Fruit fly (Drosophila melanogaster): ENCODE data around the gene Rala.

Rala gene

DNA sequence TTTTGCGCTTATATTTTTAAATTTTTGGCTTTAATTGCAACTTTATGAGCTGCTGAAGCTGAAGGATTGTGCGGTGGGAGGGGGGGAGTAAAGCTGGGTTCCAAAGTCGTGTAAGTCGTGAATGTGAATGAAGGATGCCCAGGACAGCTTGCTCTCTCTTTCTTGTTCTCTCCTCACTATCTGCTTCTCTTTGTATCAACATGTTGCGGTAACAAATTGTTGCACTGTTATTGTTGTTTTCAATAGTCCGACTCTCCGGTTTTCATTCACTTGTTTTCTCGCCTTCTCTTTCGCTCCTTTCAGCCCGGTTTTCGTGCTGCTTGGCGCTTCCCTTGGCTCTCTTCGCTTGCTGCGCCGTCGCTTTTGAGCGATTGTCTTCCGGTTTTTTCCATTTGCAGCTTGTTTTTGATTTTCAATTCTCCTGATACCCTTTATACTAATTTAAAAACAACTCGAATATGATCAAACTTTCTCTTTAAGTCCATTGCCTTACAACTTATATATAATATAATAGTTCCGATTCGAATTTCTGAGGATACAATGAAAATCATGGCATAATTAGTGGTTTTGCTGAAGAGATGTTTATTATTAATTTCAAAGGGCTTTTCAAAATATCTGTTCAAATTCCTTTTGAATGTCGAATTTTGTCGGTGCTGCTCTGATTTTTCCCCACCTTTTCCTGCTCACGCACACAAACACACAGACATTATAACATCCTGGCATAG is 34.5 kb downstream of the Rala start (continued):
- TF ChIP-seq ci (GFP tag; IDR thresholded peaks at IDR 0.05) = no peak
- TF ChIP-seq fru (optimal IDR thresholded peaks at IDR 0.05) = no peak
- TF ChIP-seq CG13424 (tag; optimal IDR thresholded peaks at IDR 0.05) = no peak
- TF ChIP-seq CG15011 (GFP tag; optimal IDR thresholded peaks at IDR 0.05) = no peak
- no peak for TF ChIP-seq pnt (GFP tag; optimal IDR thresholded peaks at IDR 0.05)
- no peak for TF ChIP-seq gsb (GFP tag; IDR thresholded peaks at IDR 0.05)

DNA sequence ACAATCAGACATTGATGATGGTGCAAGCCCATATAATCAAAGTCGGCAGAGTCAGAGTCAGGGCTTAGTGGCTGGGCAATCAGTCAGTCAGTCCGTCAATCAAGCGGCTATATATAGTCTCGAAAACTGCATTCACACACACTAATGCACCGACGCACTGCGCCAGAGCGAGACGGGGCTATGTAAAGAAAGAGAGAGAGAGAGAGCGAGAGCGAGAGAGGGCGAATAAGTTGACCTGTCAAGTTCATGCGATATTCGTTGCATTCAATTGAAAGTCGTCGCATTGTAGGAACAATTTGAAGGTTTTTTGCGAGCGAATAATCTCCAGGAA is 37.0 kb downstream of the Rala start:
- TF ChIP-seq Hr78 (GFP tag; optimal IDR thresholded peaks at IDR 0.05) = peak in 1 of 2 experiments; percentile 96
- no peak for TF ChIP-seq chinmo (GFP tag; IDR thresholded peaks at IDR 0.05; ENCODE audit: partially characterized antibody)
- TF ChIP-seq cg (GFP tag; optimal IDR thresholded peaks at IDR 0.05) = peak; percentile 64
- no peak for TF ChIP-seq CG34376 (GFP tag; optimal IDR thresholded peaks at IDR 0.05)
- no peak for TF ChIP-seq CG6765 (GFP tag; optimal IDR thresholded peaks at IDR 0.05)
- no peak for TF ChIP-seq fd64A (GFP tag; optimal IDR thresholded peaks at IDR 0.05)
- no peak for TF ChIP-seq sc (optimal IDR thresholded peaks at IDR 0.05)
- TF ChIP-seq sc (GFP tag; optimal IDR thresholded peaks at IDR 0.05) = no peak
- TF ChIP-seq psq (GFP tag; optimal IDR thresholded peaks at IDR 0.05) = no peak
- TF ChIP-seq sisA (GFP tag; IDR thresholded peaks at IDR 0.05) = no peak
- TF ChIP-seq CG1832 (GFP tag; optimal IDR thresholded peaks at IDR 0.05) = peak; percentile 56
- no peak for TF ChIP-seq Six4 (GFP tag; optimal IDR thresholded peaks at IDR 0.05)
- TF ChIP-seq ems (GFP tag; optimal IDR thresholded peaks at IDR 0.05) = no peak
- TF ChIP-seq Trl (optimal IDR thresholded peaks at IDR 0.05) = peak; percentile 17 to 26
- no peak for TF ChIP-seq Trl (GFP tag; optimal IDR thresholded peaks at IDR 0.05)
- no peak for TF ChIP-seq CG7987 (GFP tag; optimal IDR thresholded peaks at IDR 0.05)
- no peak for TF ChIP-seq lbe (GFP tag; optimal IDR thresholded peaks at IDR 0.05)
- peak; percentile 94 for TF ChIP-seq CG8281 (tag; optimal IDR thresholded peaks at IDR 0.05)

DNA sequence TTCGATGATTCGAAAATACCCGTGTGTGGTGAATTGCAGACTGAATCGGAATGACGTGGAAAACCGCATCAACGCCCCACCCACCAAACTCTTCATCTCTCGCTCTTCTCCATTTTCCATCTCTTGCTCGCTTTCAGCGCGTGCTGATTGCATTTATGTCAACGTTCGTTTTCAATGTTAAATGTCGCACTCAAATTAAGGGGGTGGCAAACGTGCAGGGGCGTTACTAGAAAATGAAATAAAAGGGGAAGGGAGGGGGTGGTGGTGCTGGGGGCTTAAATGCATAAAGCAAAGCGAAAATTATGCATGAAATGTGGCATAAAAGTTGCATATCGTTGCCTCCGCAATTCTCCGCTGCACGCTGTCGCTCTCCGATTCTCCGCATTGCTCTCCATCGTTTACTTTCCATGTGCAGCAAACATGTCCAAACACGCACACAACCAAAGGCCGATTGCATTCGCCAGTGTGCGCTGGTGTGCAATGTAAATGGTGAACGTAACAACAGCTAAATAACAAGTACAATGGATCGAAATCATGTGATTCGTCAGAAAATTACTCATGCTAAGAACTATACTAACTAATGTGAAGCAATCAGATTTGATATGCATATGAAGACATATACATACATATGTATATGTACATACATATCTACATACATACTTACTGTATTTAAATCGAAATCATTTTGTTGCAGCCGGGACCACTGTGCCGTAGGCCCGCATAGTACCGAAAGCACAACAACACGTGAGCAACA is 37.5 kb downstream of the Rala start:
- TF ChIP-seq CG11085 (GFP tag; IDR thresholded peaks at IDR 0.05) (no peak), CG10959 (GFP tag; IDR thresholded peaks at IDR 0.05) (no peak), pita (GFP tag; optimal IDR thresholded peaks at IDR 0.05) (no peak), gsb-n (tag; optimal IDR thresholded peaks at IDR 0.05) (peak; percentile 7), grau (tag; optimal IDR thresholded peaks at IDR 0.05) (peak; percentile 19), dmrt99B (tag; optimal IDR thresholded peaks at IDR 0.05) (peak; percentile 52), ATbp (GFP tag; optimal IDR thresholded peaks at IDR 0.05) (peak; percentile 41), CG18262 (tag; optimal IDR thresholded peaks at IDR 0.05) (peak; percentile 41), CG4707 (GFP tag; optimal IDR thresholded peaks at IDR 0.05) (peak; percentile 44), gt (GFP tag; IDR thresholded peaks at IDR 0.05) (no peak), Six4 (GFP tag; optimal IDR thresholded peaks at IDR 0.05) (no peak), Xrp1 (GFP tag; IDR thresholded peaks at IDR 0.05) (peak; percentile 35; the same call in 1 of the 2 replicates), ems (GFP tag; optimal IDR thresholded peaks at IDR 0.05) (no peak), oc (tag; optimal IDR thresholded peaks at IDR 0.05) (peak; percentile 46), nmo (GFP tag; optimal IDR thresholded peaks at IDR 0.05) (peak; percentile 27), Oli (tag; optimal IDR thresholded peaks at IDR 0.05) (peak; percentile 55), CG5180 (GFP tag; optimal IDR thresholded peaks at IDR 0.05) (peak; percentile 17), Med (GFP tag) (peak; percentile 72), CG17328 (GFP tag; IDR thresholded peaks at IDR 0.05) (peak; percentile 7; the same call in 1 of the 2 replicates), CG3995 (GFP tag; optimal IDR thresholded peaks at IDR 0.05) (no peak), bsh (GFP tag; optimal IDR thresholded peaks at IDR 0.05) (peak; percentile 58 to 89), CG13424 (tag; optimal IDR thresholded peaks at IDR 0.05) (peak; percentile 15), CG15479 (GFP tag; optimal IDR thresholded peaks at IDR 0.05) (peak; percentile 79), kni (GFP tag; optimal IDR thresholded peaks at IDR 0.05) (peak; percentile 29), YL-1 (GFP tag; optimal IDR thresholded peaks at IDR 0.05) (no peak)
